Fruit fly (Drosophila melanogaster) whole organism, embryonic: ENCODE measurements around the gene CG14273.

Experiments
- C15 ChIP-seq: fragments of 200-800 bp; sonication (Bioruptor generic); IDR thresholded peaks from 3 replicates; pipeline ENCODE4 v1.3.6; 2022; ENCODE audit warnings: missing biosample characterization, missing genetic modification characterization
- CG12219 ChIP-seq: fragments of 200-800 bp; sonication (Bioruptor generic); optimal IDR thresholded peaks from 3 replicates; lab custom pipeline; 2018; ENCODE audit warnings: missing biosample characterization, mild to moderate bottlenecking, missing genetic modification characterization
- CG13775 ChIP-seq: fragments of 200-800 bp; sonication (Bioruptor generic); optimal IDR thresholded peaks from 3 replicates; lab custom pipeline; 2017; ENCODE audit warnings: missing biosample characterization, mild to moderate bottlenecking, missing genetic modification characterization
- CG14050 ChIP-seq: fragments of 200-800 bp; sonication (Bioruptor generic); IDR thresholded peaks from 3 replicates; pipeline ENCODE4 v1.3.6; 2022; ENCODE audit warnings: missing biosample characterization, missing genetic modification characterization
- CG15269 ChIP-seq: fragments of 200-800 bp; sonication (Bioruptor generic); optimal IDR thresholded peaks from 2 replicates; lab custom pipeline; 2018; ENCODE audit warnings: missing biosample characterization, mild to moderate bottlenecking, missing genetic modification characterization, moderate library complexity
- CG1647 ChIP-seq: fragments of 200-800 bp; sonication (Bioruptor generic); optimal IDR thresholded peaks from 3 replicates; lab custom pipeline; 2016; ENCODE audit warnings: missing biosample characterization, missing genetic modification characterization
- CG16779 ChIP-seq: fragments of 200-800 bp; sonication (Bioruptor generic); IDR thresholded peaks from 2 replicates; pipeline ENCODE4 v1.3.6; 2022; ENCODE audit warnings: missing biosample characterization, missing genetic modification characterization
- CG17612 ChIP-seq: fragments of 200-800 bp; sonication (Bioruptor generic); IDR thresholded peaks from 2 replicates; pipeline ENCODE4 v1.3.6; 2022; ENCODE audit warnings: missing biosample characterization, missing genetic modification characterization
- CG18262 ChIP-seq: fragments of 200-800 bp; optimal IDR thresholded peaks from 3 replicates; lab custom pipeline; 2019; ENCODE audit warnings: missing biosample characterization, mild to moderate bottlenecking, missing genetic modification characterization, moderate library complexity
- CG18476 ChIP-seq: fragments of 200-800 bp; sonication (Bioruptor generic); optimal IDR thresholded peaks from 2 replicates; lab custom pipeline; 2016; ENCODE audit warnings: missing biosample characterization, mild to moderate bottlenecking, missing genetic modification characterization
- CG18764 ChIP-seq: fragments of 200-800 bp; sonication (Bioruptor generic); optimal IDR thresholded peaks from 3 replicates; lab custom pipeline; 2016; ENCODE audit warnings: missing biosample characterization, missing genetic modification characterization
- CG2678 ChIP-seq: fragments of 200-800 bp; sonication (Bioruptor generic); optimal IDR thresholded peaks from 3 replicates; lab custom pipeline; 2019; ENCODE audit warnings: missing biosample characterization, mild to moderate bottlenecking, missing genetic modification characterization, moderate library complexity
- CG30403 ChIP-seq: fragments of 200-800 bp; sonication (Bioruptor generic); optimal IDR thresholded peaks from 3 replicates; lab custom pipeline; 2016; ENCODE audit warnings: missing biosample characterization, missing genetic modification characterization
- CG31441 ChIP-seq: fragments of 200-800 bp; sonication (Bioruptor generic); IDR thresholded peaks from 2 replicates; pipeline ENCODE4 v1.3.6; 2022; ENCODE audit warnings: missing biosample characterization, missing genetic modification characterization
- CG32772 ChIP-seq: fragments of 200-800 bp; sonication (Bioruptor generic); IDR thresholded peaks from 2 replicates; pipeline ENCODE4 v1.3.6; 2022; ENCODE audit warnings: missing biosample characterization, missing genetic modification characterization
- CG33213 ChIP-seq: fragments of 200-800 bp; sonication (Bioruptor generic); optimal IDR thresholded peaks from 3 replicates; lab custom pipeline; 2016; ENCODE audit warnings: missing biosample characterization, missing genetic modification characterization
- CG34376 ChIP-seq: fragments of 200-800 bp; sonication (Bioruptor generic); optimal IDR thresholded peaks from 2 replicates; lab custom pipeline; 2018; ENCODE audit warnings: missing biosample characterization, mild to moderate bottlenecking, missing genetic modification characterization
- CG4282 ChIP-seq: fragments of 200-800 bp; sonication (Bioruptor generic); optimal IDR thresholded peaks from 2 replicates; lab custom pipeline; 2016; ENCODE audit warnings: missing biosample characterization, missing genetic modification characterization
- CG4360 ChIP-seq: fragments of 200-800 bp; sonication (Bioruptor generic); IDR thresholded peaks from 2 replicates; pipeline ENCODE4 v1.3.6; 2022; ENCODE audit warnings: missing biosample characterization, missing genetic modification characterization
- CG6791 ChIP-seq: fragments of 200-800 bp; sonication (Bioruptor generic); IDR thresholded peaks from 3 replicates; pipeline ENCODE4 v1.3.6; 2022; ENCODE audit warnings: missing biosample characterization, missing genetic modification characterization; ENCODE audit not compliant: partially characterized antibody
- CG7786 ChIP-seq: fragments of 200-800 bp; sonication (Bioruptor generic); optimal IDR thresholded peaks from 2 replicates; lab custom pipeline; 2016; ENCODE audit warnings: missing biosample characterization, missing genetic modification characterization
- CG8478 ChIP-seq: fragments of >200 bp; optimal IDR thresholded peaks from 2 replicates; lab custom pipeline; 2018
- CG8944 ChIP-seq: fragments of 200-800 bp; sonication (Bioruptor generic); optimal IDR thresholded peaks from 3 replicates; lab custom pipeline; 2016; ENCODE audit warnings: missing biosample characterization, missing genetic modification characterization
- E2f1 ChIP-seq: fragments of 200-800 bp; sonication (Bioruptor generic); IDR thresholded peaks from 2 replicates; pipeline ENCODE4 v1.3.6; 2022; ENCODE audit warnings: missing biosample characterization, missing genetic modification characterization
- Gsc ChIP-seq: fragments of 200-800 bp; sonication (Bioruptor generic); IDR thresholded peaks from 2 replicates; pipeline ENCODE4 v1.3.6; 2022; ENCODE audit warnings: missing biosample characterization, missing genetic modification characterization
- Gug ChIP-seq: fragments of 200-800 bp; sonication (Bioruptor generic); IDR thresholded peaks from 4 replicates; pipeline ENCODE4 v1.3.6; 2022; ENCODE audit warnings: missing biosample characterization, missing genetic modification characterization
- HmgD ChIP-seq: fragments of 200-800 bp; sonication (Bioruptor generic); optimal IDR thresholded peaks from 3 replicates; lab custom pipeline; 2016; ENCODE audit warnings: missing biosample characterization, missing genetic modification characterization
- Hmr ChIP-seq: fragments of 200-800 bp; sonication (Bioruptor generic); optimal IDR thresholded peaks from 3 replicates; lab custom pipeline; 2017; ENCODE audit warnings: mild to moderate bottlenecking, missing biosample characterization, missing genetic modification reagents, missing genetic modification characterization
- Mes4 ChIP-seq: fragments of 200-800 bp; sonication (Bioruptor generic); optimal IDR thresholded peaks from 2 replicates; lab custom pipeline; 2016; ENCODE audit warnings: missing biosample characterization, missing genetic modification characterization
- Sry-β ChIP-seq: fragments of 200-800 bp; sonication (Bioruptor generic); optimal IDR thresholded peaks from 2 replicates; lab custom pipeline; 2018; ENCODE audit warnings: missing biosample characterization, mild to moderate bottlenecking, missing genetic modification characterization, moderate library complexity
- TFAM ChIP-seq: fragments of 200-800 bp; sonication (Bioruptor generic); optimal IDR thresholded peaks from 2 replicates; lab custom pipeline; 2017; ENCODE audit warnings: missing biosample characterization, missing genetic modification characterization, inconsistent platforms
- bigmax ChIP-seq: fragments of 200-800 bp; sonication (Bioruptor generic); optimal IDR thresholded peaks from 2 replicates; lab custom pipeline; 2018; ENCODE audit warnings: missing biosample characterization, mild to moderate bottlenecking, missing genetic modification characterization
- dati ChIP-seq: fragments of 200-800 bp; sonication (Bioruptor generic); IDR thresholded peaks from 2 replicates; pipeline ENCODE4 v1.3.6; 2022; ENCODE audit warnings: missing biosample characterization, missing genetic modification characterization
- dysf ChIP-seq: fragments of 200-800 bp; sonication (Bioruptor generic); IDR thresholded peaks from 3 replicates; pipeline ENCODE4 v1.3.6; 2022; ENCODE audit warnings: missing biosample characterization, missing genetic modification characterization
- esg ChIP-seq: fragments of 200-800 bp; sonication (Bioruptor generic); conservative IDR thresholded peaks from 2 replicates; pipeline ENCODE4 v1.3.6; 2022; ENCODE audit warnings: missing biosample characterization, missing genetic modification characterization
- eve ChIP-seq, 2 experiments: fragments of >200 bp; optimal IDR thresholded peaks; 2 replicates each; lab custom pipeline; 2017; ENCODE audit warnings: missing biosample characterization in 2 of 2, missing genetic modification characterization in 2 of 2
- ftz-f1 ChIP-seq: fragments of 200-800 bp; sonication (Bioruptor generic); optimal IDR thresholded peaks from 2 replicates; lab custom pipeline; 2016; ENCODE audit warnings: missing biosample characterization, missing genetic modification characterization
- grn ChIP-seq: fragments of 200-800 bp; sonication (Bioruptor generic); optimal IDR thresholded peaks from 3 replicates; lab custom pipeline; 2017; ENCODE audit warnings: missing biosample characterization, missing genetic modification characterization
- mam ChIP-seq: fragments of 200-800 bp; sonication (Bioruptor generic); optimal IDR thresholded peaks from 3 replicates; lab custom pipeline; 2016; ENCODE audit warnings: missing biosample characterization, missing genetic modification characterization
- nmo ChIP-seq: fragments of 200-800 bp; sonication (Bioruptor generic); optimal IDR thresholded peaks from 2 replicates; lab custom pipeline; 2018; ENCODE audit warnings: missing biosample characterization, mild to moderate bottlenecking, missing genetic modification characterization, moderate library complexity
- org-1 ChIP-seq: fragments of 200-800 bp; sonication (Bioruptor generic); optimal IDR thresholded peaks from 2 replicates; lab custom pipeline; 2017; ENCODE audit warnings: missing biosample characterization, missing genetic modification characterization
- pzg ChIP-seq: fragments of 200-800 bp; sonication (Bioruptor generic); optimal IDR thresholded peaks from 3 replicates; lab custom pipeline; 2018; ENCODE audit warnings: missing biosample characterization, mild to moderate bottlenecking, missing genetic modification characterization, moderate library complexity
- ranshi ChIP-seq: fragments of 200-800 bp; sonication (Bioruptor generic); IDR thresholded peaks from 2 replicates; pipeline ENCODE4 v1.3.6; 2022; ENCODE audit warnings: missing biosample characterization, missing genetic modification characterization
- run ChIP-seq: fragments of 200-800 bp; sonication (Bioruptor generic); optimal IDR thresholded peaks from 3 replicates; lab custom pipeline; 2018; ENCODE audit warnings: missing biosample characterization, mild to moderate bottlenecking, missing genetic modification characterization
- scrt ChIP-seq: fragments of 200-800 bp; sonication (Bioruptor generic); optimal IDR thresholded peaks from 2 replicates; lab custom pipeline; 2018; ENCODE audit warnings: missing biosample characterization, mild to moderate bottlenecking, missing genetic modification characterization, moderate library complexity
- sim ChIP-seq: fragments of 200-800 bp; sonication (Bioruptor generic); IDR thresholded peaks from 2 replicates; pipeline ENCODE4 v1.3.6; 2022; ENCODE audit warnings: missing biosample characterization, missing genetic modification characterization
- sna ChIP-seq: fragments of 200-800 bp; sonication (Bioruptor generic); IDR thresholded peaks from 2 replicates; pipeline ENCODE4 v1.3.6; 2022; ENCODE audit warnings: missing biosample characterization, missing genetic modification characterization; ENCODE audit not compliant: partially characterized antibody
- vnd ChIP-seq: fragments of 200-800 bp; sonication (Bioruptor generic); IDR thresholded peaks from 3 replicates; pipeline ENCODE4 v1.3.6; 2022; ENCODE audit warnings: missing biosample characterization, missing genetic modification characterization; ENCODE audit not compliant: partially characterized antibody
- z ChIP-seq: fragments of 200-800 bp; sonication (Bioruptor generic); IDR thresholded peaks from 3 replicates; pipeline ENCODE4 v1.3.6; 2022; ENCODE audit warnings: missing biosample characterization, missing genetic modification characterization
- zfh1 ChIP-seq: fragments of 200-800 bp; sonication (Bioruptor generic); IDR thresholded peaks from 3 replicates; pipeline ENCODE4 v1.3.6; 2022; ENCODE audit warnings: missing biosample characterization, missing genetic modification characterization
- zfh2 ChIP-seq: fragments of 200-800 bp; sonication (Bioruptor generic); optimal IDR thresholded peaks from 2 replicates; lab custom pipeline; 2016; ENCODE audit warnings: missing biosample characterization, missing genetic modification characterization

CG14273 gene

dm6 chr2L:8311091-8311490 lies 31.4 kb upstream of the CG14273 start, which contains the start of the genes CG7810 and CG7806 (continued):
- peak; percentile 82 for TF ChIP-seq org-1 (GFP tag; lab: Kevin White, UChicago)
- TF ChIP-seq HmgD (GFP tag; lab: Kevin White, UChicago) = peak; percentile 28
- peak; percentile 88 for TF ChIP-seq mam (GFP tag; lab: Kevin White, UChicago)
- TF ChIP-seq CG4282 = peak; percentile 25
- TF ChIP-seq z (GFP tag; lab: Robert Waterston, UW) = 0 out of 3 replicates have a peak, but pooled peaks have one; percentile 48
- peak; percentile 42; the same call in 1 of the 2 replicates for TF ChIP-seq CG17612 (GFP tag; lab: Robert Waterston, UW)
- peak; percentile 75 for TF ChIP-seq scrt
- TF ChIP-seq ranshi = peak; percentile 89
- peak; percentile 88 for TF ChIP-seq CG18764
- TF ChIP-seq E2f1 = peak; percentile 85
- TF ChIP-seq zfh2 (GFP tag; lab: Kevin White, UChicago) = peak; percentile 86
- 0 out of 3 replicates have a peak, but pooled peaks have one; percentile 5 for TF ChIP-seq CG6791 (GFP tag; lab: Robert Waterston, UW)
- TF ChIP-seq CG2678 (tag; lab: Kevin White, UChicago) = peak; percentile 91
- no peak for TF ChIP-seq run
- no peak; the same call in 1 of the 2 replicates for TF ChIP-seq CG31441 (GFP tag; lab: Robert Waterston, UW)
- peak; percentile 92 for TF ChIP-seq nmo
- TF ChIP-seq dysf (GFP tag; lab: Robert Waterston, UW) = peak; percentile 92
- TF ChIP-seq CG8944 (GFP tag; lab: Kevin White, UChicago) = peak; percentile 84
- TF ChIP-seq CG15269 = peak; percentile 92
- TF ChIP-seq sna (GFP tag; lab: Robert Waterston, UW) = 0 out of 2 replicates have a peak, but pooled peaks have one; percentile 35
- TF ChIP-seq esg (GFP tag; lab: Robert Waterston, UW) = peak; percentile 92
- peak; percentile 89 for TF ChIP-seq CG13775
- TF ChIP-seq CG4360 (GFP tag; lab: Robert Waterston, UW) = peak; percentile 62
- peak; percentile 86 for TF ChIP-seq CG7786
- TF ChIP-seq TFAM (GFP tag; lab: Kevin White, UChicago) = peak; percentile 35
- TF ChIP-seq Hmr (GFP tag; lab: Kevin White, UChicago) = no peak
- peak; percentile 90 for TF ChIP-seq CG18262 (tag; lab: Kevin White, UChicago)
- peak; percentile 45 for TF ChIP-seq pzg (GFP tag; lab: Kevin White, UChicago)
- TF ChIP-seq CG8478 (lab: Kevin White, UChicago) = no peak
- peak; percentile 86 for TF ChIP-seq CG32772 (GFP tag; lab: Robert Waterston, UW)
- peak; percentile 82 for TF ChIP-seq CG18476 (GFP tag; lab: Kevin White, UChicago)
- TF ChIP-seq Gsc (GFP tag; lab: Robert Waterston, UW) = no peak
- peak; percentile 24 for TF ChIP-seq Sry-β (GFP tag; lab: Kevin White, UChicago)
- TF ChIP-seq CG1647 = peak; percentile 75
- peak; percentile 67; the same call in 3 of the 4 replicates for TF ChIP-seq Gug
- TF ChIP-seq CG33213 = peak; percentile 72
- peak; percentile 89 for TF ChIP-seq ftz-f1 (GFP tag; lab: Kevin White, UChicago)
- no peak for TF ChIP-seq eve (GFP tag; optimal IDR thresholded peaks at IDR 0.05; lab: Kevin White, UChicago)
- TF ChIP-seq CG34376 (GFP tag; lab: Kevin White, UChicago) = peak; percentile 78
- TF ChIP-seq dati (GFP tag; lab: Robert Waterston, UW) = peak; percentile 72; the same call in 1 of the 2 replicates
- TF ChIP-seq CG16779 (GFP tag; lab: Robert Waterston, UW) = peak; percentile 89
- peak; percentile 88 for TF ChIP-seq CG14050 (GFP tag; lab: Robert Waterston, UW)
- TF ChIP-seq zfh1 (GFP tag; lab: Robert Waterston, UW) = peak; percentile 95
- peak; percentile 80 for TF ChIP-seq CG12219 (GFP tag; lab: Kevin White, UChicago)
- 0 out of 3 replicates have a peak, but pooled peaks have one; percentile 17 for TF ChIP-seq vnd
- peak; percentile 71; the same call in 2 of the 3 replicates for TF ChIP-seq C15
- peak; percentile 12 for TF ChIP-seq bigmax (GFP tag; lab: Kevin White, UChicago)
- TF ChIP-seq Mes4 = peak; percentile 90
- peak; percentile 88 for TF ChIP-seq sim (GFP tag; lab: Robert Waterston, UW)
- TF ChIP-seq CG30403 (GFP tag; lab: Kevin White, UChicago) = peak; percentile 93
- TF ChIP-seq grn (GFP tag; lab: Kevin White, UChicago) = no peak
